Fruit fly (Drosophila melanogaster) whole organism, embryonic: ENCODE measurements around the gene Nup37.
A peak's percentile ranks its signal among the peaks of the same experiment; 100 is the strongest.

Experiments
- ATbp ChIP-seq: fragments of 200-800 bp; sonication (Bioruptor generic); optimal IDR thresholded peaks from 2 replicates; lab custom pipeline; 2017; ENCODE audit warnings: missing biosample characterization, mild to moderate bottlenecking, missing genetic modification characterization, missing genetic modification reagents
- BEAF-32 ChIP-seq: fragments of 200-800 bp; sonication (Bioruptor generic); optimal IDR thresholded peaks from 3 replicates; lab custom pipeline; 2017; ENCODE audit warnings: missing biosample characterization, missing genetic modification characterization, mild to moderate bottlenecking, moderate library complexity, missing genetic modification reagents
- CG10979 ChIP-seq: fragments of 200-800 bp; sonication (Bioruptor generic); optimal IDR thresholded peaks from 2 replicates; lab custom pipeline; 2018; ENCODE audit warnings: missing biosample characterization, mild to moderate bottlenecking, missing genetic modification characterization, moderate library complexity
- CG11723 ChIP-seq: fragments of 200-800 bp; sonication (Bioruptor generic); optimal IDR thresholded peaks from 2 replicates; lab custom pipeline; 2017; ENCODE audit warnings: missing biosample characterization, mild to moderate bottlenecking, missing genetic modification characterization
- CG12104 ChIP-seq: fragments of 200-800 bp; sonication (Bioruptor generic); optimal IDR thresholded peaks from 3 replicates; lab custom pipeline; 2016; ENCODE audit warnings: missing biosample characterization, missing genetic modification characterization
- CG1233 ChIP-seq: fragments of 200-800 bp; sonication (Bioruptor generic); optimal IDR thresholded peaks from 4 replicates; lab custom pipeline; 2018; ENCODE audit warnings: missing biosample characterization, mild to moderate bottlenecking, missing genetic modification characterization
- CG12659 ChIP-seq: fragments of 200-800 bp; sonication (Bioruptor generic); optimal IDR thresholded peaks from 3 replicates; lab custom pipeline; 2017; ENCODE audit warnings: mild to moderate bottlenecking, missing biosample characterization, missing genetic modification reagents, missing genetic modification characterization
- CG14014 ChIP-seq: fragments of 200-800 bp; sonication (Bioruptor generic); IDR thresholded peaks from 2 replicates; pipeline ENCODE4 v1.3.6; 2022; ENCODE audit warnings: missing biosample characterization, missing genetic modification characterization
- CG1647 ChIP-seq: fragments of 200-800 bp; sonication (Bioruptor generic); optimal IDR thresholded peaks from 3 replicates; lab custom pipeline; 2016; ENCODE audit warnings: missing biosample characterization, missing genetic modification characterization
- CG16813 ChIP-seq: fragments of 200-800 bp; sonication (Bioruptor generic); IDR thresholded peaks from 3 replicates; pipeline ENCODE4 v1.3.6; 2022; ENCODE audit warnings: missing biosample characterization, missing genetic modification characterization; ENCODE audit not compliant: partially characterized antibody
- CG16863 ChIP-seq: fragments of 200-800 bp; sonication (Bioruptor generic); optimal IDR thresholded peaks from 3 replicates; lab custom pipeline; 2016; ENCODE audit warnings: missing biosample characterization, missing genetic modification characterization
- CG17568 ChIP-seq: fragments of 200-800 bp; sonication (Bioruptor generic); optimal IDR thresholded peaks from 2 replicates; lab custom pipeline; 2018; ENCODE audit warnings: missing biosample characterization, mild to moderate bottlenecking, missing genetic modification characterization, moderate library complexity
- CG18262 ChIP-seq: fragments of 200-800 bp; optimal IDR thresholded peaks from 3 replicates; lab custom pipeline; 2019; ENCODE audit warnings: missing biosample characterization, mild to moderate bottlenecking, missing genetic modification characterization, moderate library complexity
- CG1832 ChIP-seq: fragments of 200-800 bp; sonication (Bioruptor generic); optimal IDR thresholded peaks from 2 replicates; lab custom pipeline; 2017; ENCODE audit warnings: missing biosample characterization, mild to moderate bottlenecking, missing genetic modification characterization, inconsistent platforms
- CG2889 ChIP-seq: fragments of 200-800 bp; sonication (Bioruptor generic); IDR thresholded peaks from 3 replicates; pipeline ENCODE4 v1.3.6; 2022; ENCODE audit warnings: missing biosample characterization, missing genetic modification characterization
- CG4820 ChIP-seq: fragments of 200-800 bp; sonication (Bioruptor generic); optimal IDR thresholded peaks from 3 replicates; lab custom pipeline; 2016; ENCODE audit warnings: missing biosample characterization, missing genetic modification characterization
- CG6689 ChIP-seq: fragments of 200-800 bp; sonication (Bioruptor generic); IDR thresholded peaks from 2 replicates; pipeline ENCODE4 v1.3.6; 2022; ENCODE audit warnings: missing biosample characterization, missing genetic modification characterization
- CG6765 ChIP-seq: fragments of 200-800 bp; sonication (Bioruptor generic); optimal IDR thresholded peaks from 3 replicates; lab custom pipeline; 2017; ENCODE audit warnings: missing biosample characterization, mild to moderate bottlenecking, missing genetic modification characterization
- CG7271 ChIP-seq: fragments of 200-800 bp; sonication (Bioruptor generic); optimal IDR thresholded peaks from 2 replicates; lab custom pipeline; 2018; ENCODE audit warnings: missing biosample characterization, mild to moderate bottlenecking, missing genetic modification characterization, moderate library complexity
- CHES-1-like ChIP-seq: fragments of 200-800 bp; sonication (Bioruptor generic); optimal IDR thresholded peaks from 2 replicates; lab custom pipeline; 2016; ENCODE audit warnings: missing biosample characterization, missing genetic modification characterization
- Elba2 ChIP-seq: fragments of 200-800 bp; sonication (Bioruptor generic); optimal IDR thresholded peaks from 3 replicates; lab custom pipeline; 2016; ENCODE audit warnings: missing biosample characterization, missing genetic modification characterization
- HLH4C ChIP-seq: fragments of 200-800 bp; sonication (Bioruptor generic); IDR thresholded peaks from 3 replicates; pipeline ENCODE4 v1.3.6; 2022; ENCODE audit warnings: missing biosample characterization, missing genetic modification characterization; ENCODE audit not compliant: partially characterized antibody
- HLH54F ChIP-seq: fragments of 200-800 bp; sonication (Bioruptor generic); optimal IDR thresholded peaks from 3 replicates; lab custom pipeline; 2016; ENCODE audit warnings: missing biosample characterization, missing genetic modification characterization
- Hr3 ChIP-seq: fragments of 200-800 bp; sonication (Bioruptor generic); optimal IDR thresholded peaks from 3 replicates; lab custom pipeline; 2016; ENCODE audit warnings: missing biosample characterization, missing genetic modification characterization
- Hr39 ChIP-seq: fragments of >200 bp; optimal IDR thresholded peaks from 2 replicates; lab custom pipeline; 2017
- Hr51 ChIP-seq, 2 experiments: fragments of 200-800 bp; sonication (Bioruptor generic); optimal IDR thresholded peaks; 2 replicates in 1 of 2; 3 replicates in 1 of 2; lab custom pipeline; 2016 to 2018; ENCODE audit warnings: missing biosample characterization in 2 of 2, missing genetic modification characterization in 2 of 2, mild to moderate bottlenecking in 1 of 2, moderate library complexity in 1 of 2
- Jarid2 ChIP-seq: fragments of 200-800 bp; sonication (Bioruptor generic); optimal IDR thresholded peaks from 3 replicates; lab custom pipeline; 2017; ENCODE audit warnings: mild to moderate bottlenecking, missing biosample characterization, missing genetic modification reagents, missing genetic modification characterization
- MTF-1 ChIP-seq: fragments of 200-800 bp; sonication (Bioruptor generic); optimal IDR thresholded peaks from 2 replicates; lab custom pipeline; 2018; ENCODE audit warnings: missing biosample characterization, mild to moderate bottlenecking, missing genetic modification characterization, borderline replicate concordance
- Neu2 ChIP-seq: fragments of 200-800 bp; sonication (Bioruptor generic); optimal IDR thresholded peaks from 3 replicates; lab custom pipeline; 2016; ENCODE audit warnings: missing biosample characterization, missing genetic modification characterization, borderline replicate concordance
- Nf-YC ChIP-seq: fragments of 200-800 bp; optimal IDR thresholded peaks from 3 replicates; lab custom pipeline; 2019; ENCODE audit warnings: missing biosample characterization, mild to moderate bottlenecking, missing genetic modification characterization, moderate library complexity
- Ravus ChIP-seq: fragments of 200-800 bp; sonication (Bioruptor generic); IDR thresholded peaks from 2 replicates; pipeline ENCODE4 v1.3.6; 2022; ENCODE audit warnings: missing biosample characterization, missing genetic modification characterization
- abd-A ChIP-seq: fragments of 200-800 bp; sonication (Bioruptor generic); optimal IDR thresholded peaks from 3 replicates; lab custom pipeline; 2019; ENCODE audit warnings: missing biosample characterization, mild to moderate bottlenecking, missing genetic modification characterization, moderate library complexity
- bigmax ChIP-seq: fragments of 200-800 bp; sonication (Bioruptor generic); optimal IDR thresholded peaks from 2 replicates; lab custom pipeline; 2018; ENCODE audit warnings: missing biosample characterization, mild to moderate bottlenecking, missing genetic modification characterization
- chif ChIP-seq, 2 experiments: fragments of 200-800 bp; sonication (Bioruptor generic); optimal IDR thresholded peaks; 3 replicates each; lab custom pipeline; 2016; ENCODE audit warnings: missing biosample characterization in 2 of 2, missing genetic modification characterization in 2 of 2
- corto ChIP-seq: fragments of 200-800 bp; sonication (Bioruptor generic); optimal IDR thresholded peaks from 2 replicates; lab custom pipeline; 2016; ENCODE audit warnings: missing biosample characterization, mild to moderate bottlenecking, missing genetic modification characterization, moderate library complexity
- crp ChIP-seq, 2 experiments: fragments of 200-800 bp; sonication (Bioruptor generic); optimal IDR thresholded peaks; 2 replicates in 1 of 2; 3 replicates in 1 of 2; lab custom pipeline; 2017; ENCODE audit warnings: missing biosample characterization in 2 of 2, missing genetic modification characterization in 2 of 2, mild to moderate bottlenecking in 1 of 2, moderate library complexity in 1 of 2
- ham ChIP-seq: fragments of 200-800 bp; sonication (Bioruptor generic); IDR thresholded peaks from 2 replicates; pipeline ENCODE4 v1.3.6; 2022; ENCODE audit warnings: missing biosample characterization, missing genetic modification characterization
- onecut ChIP-seq: fragments of 200-800 bp; sonication (Bioruptor generic); IDR thresholded peaks from 2 replicates; pipeline ENCODE4 v1.3.6; 2022; ENCODE audit warnings: missing biosample characterization, missing genetic modification characterization
- pita ChIP-seq: fragments of 200-800 bp; sonication (Bioruptor generic); optimal IDR thresholded peaks from 2 replicates; lab custom pipeline; 2017; ENCODE audit warnings: missing biosample characterization, mild to moderate bottlenecking, missing genetic modification characterization
- pzg ChIP-seq: fragments of 200-800 bp; sonication (Bioruptor generic); optimal IDR thresholded peaks from 3 replicates; lab custom pipeline; 2018; ENCODE audit warnings: missing biosample characterization, mild to moderate bottlenecking, missing genetic modification characterization, moderate library complexity
- ro ChIP-seq: fragments of 200-800 bp; sonication (Bioruptor generic); IDR thresholded peaks from 2 replicates; pipeline ENCODE4 v1.3.6; 2022; ENCODE audit warnings: missing biosample characterization, missing genetic modification characterization
- seq ChIP-seq: fragments of 200-800 bp; sonication (Bioruptor generic); IDR thresholded peaks from 2 replicates; pipeline ENCODE4 v1.3.6; 2022; ENCODE audit warnings: missing biosample characterization, missing genetic modification characterization
- sna ChIP-seq: fragments of 200-800 bp; sonication (Bioruptor generic); IDR thresholded peaks from 2 replicates; pipeline ENCODE4 v1.3.6; 2022; ENCODE audit warnings: missing biosample characterization, missing genetic modification characterization; ENCODE audit not compliant: partially characterized antibody
- stc ChIP-seq: fragments of 200-800 bp; sonication (Bioruptor generic); IDR thresholded peaks from 2 replicates; pipeline ENCODE4 v1.3.6; 2022; ENCODE audit warnings: missing biosample characterization, missing genetic modification characterization
- tin ChIP-seq: fragments of 200-800 bp; sonication (Bioruptor generic); optimal IDR thresholded peaks from 3 replicates; lab custom pipeline; 2016; ENCODE audit warnings: missing biosample characterization, missing genetic modification characterization
- ttk ChIP-seq: fragments of 200-800 bp; sonication (Bioruptor generic); IDR thresholded peaks from 2 replicates; pipeline ENCODE4 v2.1.2; 2022; ENCODE audit warnings: missing biosample characterization, missing genetic modification characterization
- unpg ChIP-seq: fragments of 200-800 bp; sonication (Bioruptor generic); optimal IDR thresholded peaks from 3 replicates; lab custom pipeline; 2018; ENCODE audit warnings: missing biosample characterization, mild to moderate bottlenecking, missing genetic modification characterization, moderate library complexity
- vnd ChIP-seq: fragments of 200-800 bp; sonication (Bioruptor generic); IDR thresholded peaks from 3 replicates; pipeline ENCODE4 v1.3.6; 2022; ENCODE audit warnings: missing biosample characterization, missing genetic modification characterization; ENCODE audit not compliant: partially characterized antibody

The Nup37 gene

dm6 chr3R:25232271-25232989 is 15.0 kb upstream of the Nup37 start, which contains the start of gene Cad96Cb (continued):
- peak; percentile 48 to 90 for TF ChIP-seq Hr51 (GFP tag; optimal IDR thresholded peaks at IDR 0.05; lab: Kevin White, UChicago)
- TF ChIP-seq CG6765 (GFP tag; lab: Kevin White, UChicago): peak; percentile 63
- peak; percentile 85 for TF ChIP-seq CG1233
- peak; percentile 56 to 89 for TF ChIP-seq chif (GFP tag; optimal IDR thresholded peaks at IDR 0.05; lab: Kevin White, UChicago)
- TF ChIP-seq pita (GFP tag; lab: Kevin White, UChicago): no peak
- peak; percentile 82 for TF ChIP-seq CG16863 (GFP tag; lab: Kevin White, UChicago)
- no peak for TF ChIP-seq CG1832 (GFP tag; lab: Kevin White, UChicago)
- TF ChIP-seq CG1647 (GFP tag; lab: Kevin White, UChicago): peak; percentile 32
- TF ChIP-seq Neu2 (GFP tag; lab: Kevin White, UChicago): no peak
- no peak for TF ChIP-seq Hr39 (lab: Kevin White, UChicago)
- no peak for TF ChIP-seq ham
- TF ChIP-seq CG14014 (GFP tag; lab: Robert Waterston, UW): 0 out of 2 replicates have a peak, but pooled peaks have one; percentile 41
- peak; percentile 86 for TF ChIP-seq ATbp (GFP tag; lab: Kevin White, UChicago)
- peak; percentile 61 for TF ChIP-seq HLH54F (GFP tag; lab: Kevin White, UChicago)
- no peak for TF ChIP-seq abd-A (tag; lab: Kevin White, UChicago)
- no peak for TF ChIP-seq pzg (GFP tag; lab: Kevin White, UChicago)
- peak; percentile 75 for TF ChIP-seq onecut (GFP tag; lab: Robert Waterston, UW)
- peak; percentile 60 for TF ChIP-seq seq (GFP tag; lab: Robert Waterston, UW)
- TF ChIP-seq sna (GFP tag; lab: Robert Waterston, UW): no peak
- no peak for TF ChIP-seq CG7271 (tag; lab: Kevin White, UChicago)
- TF ChIP-seq CG12659: peak; percentile 87
- peak; percentile 82 for TF ChIP-seq unpg (GFP tag; lab: Kevin White, UChicago)
- peak; percentile 62; the same call in 1 of the 2 replicates for TF ChIP-seq stc
- TF ChIP-seq tin (GFP tag; lab: Kevin White, UChicago): peak; percentile 89
- TF ChIP-seq CG6689: peak; percentile 81
- TF ChIP-seq bigmax: no peak
- peak; percentile 86 for TF ChIP-seq CG12104 (GFP tag; lab: Kevin White, UChicago)
- no peak for TF ChIP-seq Nf-YC (tag; lab: Kevin White, UChicago)
- TF ChIP-seq MTF-1: no peak
- TF ChIP-seq Hr3 (GFP tag; lab: Kevin White, UChicago): peak; percentile 79
- TF ChIP-seq CG18262 (tag; lab: Kevin White, UChicago): peak; percentile 95
- TF ChIP-seq vnd (GFP tag; lab: Robert Waterston, UW): no peak
- no peak for TF ChIP-seq HLH4C (GFP tag; lab: Robert Waterston, UW)
- TF ChIP-seq Ravus (GFP tag; lab: Robert Waterston, UW): no peak
- no peak; the same call in 1 of the 2 replicates for TF ChIP-seq ttk
- TF ChIP-seq ro (GFP tag; lab: Robert Waterston, UW): no peak
- TF ChIP-seq BEAF-32: no peak
- TF ChIP-seq Jarid2 (GFP tag; lab: Kevin White, UChicago): peak; percentile 53
- peak; percentile 94 for TF ChIP-seq CG10979 (tag; lab: Kevin White, UChicago)
- TF ChIP-seq CG17568 (GFP tag; lab: Kevin White, UChicago): no peak
- peak; percentile 89 for TF ChIP-seq CG4820 (GFP tag; lab: Kevin White, UChicago)
- TF ChIP-seq CG16813: no peak
- TF ChIP-seq Elba2 (GFP tag; lab: Kevin White, UChicago): no peak
- TF ChIP-seq CG2889 (GFP tag; lab: Robert Waterston, UW): no peak
- peak; percentile 80 for TF ChIP-seq CG11723 (GFP tag; lab: Kevin White, UChicago)
- TF ChIP-seq corto (GFP tag; lab: Kevin White, UChicago): peak; percentile 31
- peak in 1 of 2 experiments; percentile 43 for TF ChIP-seq crp (GFP tag; optimal IDR thresholded peaks at IDR 0.05; lab: Kevin White, UChicago)
- TF ChIP-seq CHES-1-like (GFP tag; lab: Kevin White, UChicago): peak; percentile 52
